Worm (Caenorhabditis elegans): ENCODE results near the gene C48B4.7.
A peak's percentile ranks its signal among the peaks of the same experiment; 100 is the strongest.

C48B4.7 gene

ce11 chrIII:9542280-9542679 is 17.0 kb downstream of the C48B4.7 start, which contains the start of gene mut-7:
Gene mut-7 (minus strand): TSS chrIII:9542380.
- TF ChIP-seq mdl-1 (tag; optimal IDR thresholded peaks at IDR 0.05) (no peak), ceh-82 (tag; optimal IDR thresholded peaks at IDR 0.05) (no peak)

ce11 chrIII:9538655-9539155 is 20.5 kb downstream of the C48B4.7 start, which contains the start of gene ZK1098.3:
Gene ZK1098.3 (minus strand): TSS chrIII:9538705.
- TF ChIP-seq nhr-77 (tag; optimal IDR thresholded peaks at IDR 0.05) (no peak), lin-38 (GFP tag; IDR thresholded peaks at IDR 0.05) (no peak), nhr-6 (tag; optimal IDR thresholded peaks at IDR 0.05) (no peak), F37D6.2 (tag; optimal IDR thresholded peaks at IDR 0.05) (no peak), daf-16 (GFP tag; optimal IDR thresholded peaks at IDR 0.05) (no peak), daf-16 (tag; optimal IDR thresholded peaks at IDR 0.05) (peak; percentile 48), nhr-25 (tag; optimal IDR thresholded peaks at IDR 0.05; ENCODE audit: borderline replicate concordance, insufficient read depth) (no peak), lin-39 (tag; optimal IDR thresholded peaks at IDR 0.05) (no peak), gei-8 (GFP tag; optimal IDR thresholded peaks at IDR 0.05) (no peak), ceh-20 (GFP tag; IDR thresholded peaks at IDR 0.05) (no peak), unc-130 (GFP tag; optimal IDR thresholded peaks at IDR 0.05) (no peak), lsy-2 (tag; optimal IDR thresholded peaks at IDR 0.05) (peak in 1 of 2 experiments; percentile 38), nhr-28 (tag; optimal IDR thresholded peaks at IDR 0.05) (peak; percentile 2), nhr-42 (GFP tag; IDR thresholded peaks at IDR 0.05) (no peak), lin-13 (GFP tag; optimal IDR thresholded peaks at IDR 0.05) (no peak), Y5F2A.4 (GFP tag; optimal IDR thresholded peaks at IDR 0.05) (no peak), mes-2 (tag; optimal IDR thresholded peaks at IDR 0.05; ENCODE audit: poor library complexity, severe bottlenecking) (no peak), ZK546.5 (tag; optimal IDR thresholded peaks at IDR 0.05) (no peak), tag-97 (GFP tag; IDR thresholded peaks at IDR 0.05) (no peak), fos-1 (tag; optimal IDR thresholded peaks at IDR 0.05) (no peak), ceh-28 (tag; optimal IDR thresholded peaks at IDR 0.05) (peak; percentile 47)

DNA sequence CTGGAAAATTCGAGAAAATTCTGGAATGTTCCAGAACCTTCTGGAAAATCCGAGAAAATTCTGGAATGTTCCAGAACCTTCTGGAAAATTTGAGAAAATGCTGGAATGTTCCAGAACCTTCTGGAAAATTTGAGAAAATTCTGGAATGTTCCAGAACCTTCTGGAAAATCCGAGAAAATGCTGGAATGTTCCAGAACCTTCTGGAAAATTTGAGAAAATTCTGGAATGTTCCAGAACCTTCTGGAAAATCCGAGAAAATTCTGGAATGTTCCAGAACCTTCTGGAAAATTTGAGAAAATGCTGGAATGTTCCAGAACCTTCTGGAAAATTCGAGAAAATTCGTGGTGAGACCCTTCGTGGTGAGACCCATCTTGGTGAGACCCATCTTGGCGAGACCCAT is 25.0 kb downstream of the C48B4.7 start:
- peak; percentile 29 for TF ChIP-seq lin-38 (GFP tag; IDR thresholded peaks at IDR 0.05)

ce11 chrIII:9528824-9529223 is 30.4 kb downstream of the C48B4.7 start, which contains the start of gene ZK1098.2:
Gene ZK1098.2 (plus strand): TSS chrIII:9529159.
- TF ChIP-seq nhr-76 (tag; optimal IDR thresholded peaks at IDR 0.05) (no peak), mdl-1 (tag; optimal IDR thresholded peaks at IDR 0.05) (no peak), lin-38 (GFP tag; IDR thresholded peaks at IDR 0.05) (peak; percentile 51), dve-1 (tag; optimal IDR thresholded peaks at IDR 0.05; ENCODE audit: insufficient read depth) (peak; percentile 18), mes-2 (tag; optimal IDR thresholded peaks at IDR 0.05; ENCODE audit: poor library complexity, severe bottlenecking) (peak; percentile 51), hlh-30 (tag; optimal IDR thresholded peaks at IDR 0.05; ENCODE audit: insufficient read depth) (peak; percentile 68), ama-1 (optimal IDR thresholded peaks at IDR 0.05) (no peak), lsy-2 (tag; optimal IDR thresholded peaks at IDR 0.05) (peak in 1 of 2 experiments; percentile 62), egl-27 (tag; optimal IDR thresholded peaks at IDR 0.05) (no peak), daf-8 (GFP tag; IDR thresholded peaks at IDR 0.05) (no peak), hif-1 (tag; optimal IDR thresholded peaks at IDR 0.05) (peak in 1 of 2 experiments; percentile 50), Y48G9A.11 (GFP tag; IDR thresholded peaks at IDR 0.05) (no peak), mep-1 (tag; optimal IDR thresholded peaks at IDR 0.05) (peak; percentile 11), dpl-1 (GFP tag; optimal IDR thresholded peaks at IDR 0.05) (peak; percentile 37)

- TF ChIP-seq ceh-44 (GFP tag; IDR thresholded peaks at IDR 0.05) (no peak), ztf-7 (tag; optimal IDR thresholded peaks at IDR 0.05) (no peak)
These were observed 32.4 kb downstream of the C48B4.7 start, which contains the start of gene ZK1098.6 for ce11 chrIII:9526851-9527250. Gene ZK1098.6 (plus strand): TSS chrIII:9527151.

Measured in whole organism, L4 larva.